Worm (Caenorhabditis elegans) whole organism, late embryonic: ENCODE measurements around the gene glna-1.

ENCODE experiments used
- ceh-48 ChIP-seq: sonication (generic microtip); optimal IDR thresholded peaks from 2 replicates; lab custom pipeline; 2016; ENCODE audit warnings: missing genetic modification characterization, inconsistent platforms, missing compliant biosample characterization
- ceh-6 ChIP-seq: fragments of 200-800 bp; sonication (Bioruptor generic); optimal IDR thresholded peaks from 2 replicates; lab custom pipeline; 2018; ENCODE audit warnings: mild to moderate bottlenecking, missing genetic modification characterization, missing compliant biosample characterization
- ceh-9 ChIP-seq: sonication (generic microtip); optimal IDR thresholded peaks from 2 replicates; lab custom pipeline; 2016; ENCODE audit warnings: mild to moderate bottlenecking, missing genetic modification characterization, inconsistent platforms, missing compliant biosample characterization
- hlh-6 ChIP-seq: sonication (generic microtip); optimal IDR thresholded peaks from 2 replicates; lab custom pipeline; 2016; ENCODE audit warnings: missing genotype, missing genetic modification characterization, missing compliant biosample characterization
- pqm-1 ChIP-seq: sonication (generic microtip); optimal IDR thresholded peaks from 2 replicates; lab custom pipeline; 2016; ENCODE audit warnings: missing genetic modification characterization, missing compliant biosample characterization
- pros-1 ChIP-seq: fragments of 150-350 bp; optimal IDR thresholded peaks from 2 replicates; lab custom pipeline; 2014; ENCODE audit warnings: missing biosample characterization, missing genetic modification reagents, missing genetic modification characterization
- ref-2 ChIP-seq: sonication (generic microtip); optimal IDR thresholded peaks from 2 replicates; lab custom pipeline; 2016; ENCODE audit warnings: missing genetic modification characterization, missing compliant biosample characterization
- syd-9 ChIP-seq: sonication (generic microtip); optimal IDR thresholded peaks from 2 replicates; lab custom pipeline; 2016; ENCODE audit warnings: mild to moderate bottlenecking, missing genetic modification characterization, moderate library complexity, missing compliant biosample characterization
- tbx-2 ChIP-seq: sonication (generic microtip); optimal IDR thresholded peaks from 2 replicates; lab custom pipeline; 2016; ENCODE audit warnings: missing genetic modification characterization, missing compliant biosample characterization
- unc-42 ChIP-seq: sonication (generic microtip); optimal IDR thresholded peaks from 2 replicates; lab custom pipeline; 2016; ENCODE audit warnings: missing genotype, missing genetic modification characterization, missing compliant biosample characterization
- unc-86 ChIP-seq: sonication (generic microtip); optimal IDR thresholded peaks from 2 replicates; lab custom pipeline; 2016; ENCODE audit warnings: missing genetic modification characterization, missing compliant biosample characterization

The glna-1 gene

ce11 chrII:14678157-14678556 lies 55.2 kb downstream of the glna-1 start, which contains the start of gene hhat-1:
TSS of gene hhat-1 (plus strand) at chrII:14678457.
- TF ChIP-seq unc-42: no peak
- TF ChIP-seq ref-2 (tag; lab: Kevin White, UChicago): peak; percentile 11

ce11 chrII:14673636-14674035 lies 59.7 kb downstream of the glna-1 start:
- TF ChIP-seq tbx-2 (tag; lab: Kevin White, UChicago) (no peak), pros-1 (no peak), ceh-48 (no peak)

- TF ChIP-seq unc-86 (tag; lab: Kevin White, UChicago): no peak
- TF ChIP-seq ceh-6 (GFP tag; lab: Kevin White, UChicago): no peak
- no peak for TF ChIP-seq syd-9 (tag; lab: Kevin White, UChicago)
- TF ChIP-seq ceh-9: no peak
- no peak for TF ChIP-seq pqm-1
- no peak for TF ChIP-seq hlh-6 (tag; lab: Kevin White, UChicago)
Measured at ce11 chrII:14672095-14672494, 61.2 kb downstream of the glna-1 start.
